Fruit fly (Drosophila melanogaster) whole organism, embryonic: ENCODE measurements around the gene Atg13.
A peak's percentile ranks its signal among the peaks of the same experiment; 100 is the strongest.

ENCODE experiments used
- B-H1 ChIP-seq: fragments of 200-800 bp; sonication (Bioruptor generic); IDR thresholded peaks from 3 replicates; pipeline ENCODE4 v1.3.6; 2022; ENCODE audit warnings: missing biosample characterization, missing genetic modification characterization
- Bgb ChIP-seq: fragments of 200-800 bp; sonication (Bioruptor generic); IDR thresholded peaks from 2 replicates; pipeline ENCODE4 v1.3.6; 2022; ENCODE audit warnings: missing biosample characterization, missing genetic modification characterization; ENCODE audit not compliant: partially characterized antibody
- Bteb2 ChIP-seq: fragments of 200-800 bp; sonication (Bioruptor generic); optimal IDR thresholded peaks from 2 replicates; lab custom pipeline; 2016; ENCODE audit warnings: missing biosample characterization, missing genetic modification characterization
- CG10274 ChIP-seq: fragments of 200-800 bp; sonication (Bioruptor generic); optimal IDR thresholded peaks from 3 replicates; lab custom pipeline; 2017; ENCODE audit warnings: missing biosample characterization, mild to moderate bottlenecking, missing genetic modification characterization
- CG11085 ChIP-seq: fragments of 200-800 bp; sonication (Bioruptor generic); IDR thresholded peaks from 2 replicates; pipeline ENCODE4 v1.3.6; 2022; ENCODE audit warnings: missing biosample characterization, missing genetic modification characterization
- CG12155 ChIP-seq: fragments of 200-800 bp; sonication (Bioruptor generic); optimal IDR thresholded peaks from 3 replicates; lab custom pipeline; 2016; ENCODE audit warnings: missing biosample characterization, missing genetic modification characterization
- CG12744 ChIP-seq: fragments of 200-800 bp; sonication (Bioruptor generic); optimal IDR thresholded peaks from 2 replicates; lab custom pipeline; 2016; ENCODE audit warnings: missing biosample characterization, missing genetic modification characterization
- CG15479 ChIP-seq: fragments of 200-800 bp; sonication (Bioruptor generic); optimal IDR thresholded peaks from 3 replicates; lab custom pipeline; 2019; ENCODE audit warnings: missing biosample characterization, mild to moderate bottlenecking, missing genetic modification characterization, moderate library complexity
- CG17359 ChIP-seq: fragments of 200-800 bp; sonication (Bioruptor generic); optimal IDR thresholded peaks from 3 replicates; lab custom pipeline; 2018; ENCODE audit warnings: missing biosample characterization, mild to moderate bottlenecking, missing genetic modification characterization, moderate library complexity
- CG17361 ChIP-seq: fragments of 200-800 bp; sonication (Bioruptor generic); IDR thresholded peaks from 3 replicates; pipeline ENCODE4 v1.3.6; 2022; ENCODE audit warnings: missing biosample characterization, missing genetic modification characterization
- CG30020 ChIP-seq: fragments of 200-800 bp; optimal IDR thresholded peaks from 2 replicates; lab custom pipeline; 2019; ENCODE audit warnings: missing biosample characterization, mild to moderate bottlenecking, missing genetic modification characterization, moderate library complexity
- CG32772 ChIP-seq: fragments of 200-800 bp; sonication (Bioruptor generic); IDR thresholded peaks from 2 replicates; pipeline ENCODE4 v1.3.6; 2022; ENCODE audit warnings: missing biosample characterization, missing genetic modification characterization
- CG3281 ChIP-seq: fragments of 200-800 bp; sonication (Bioruptor generic); optimal IDR thresholded peaks from 3 replicates; lab custom pipeline; 2017; ENCODE audit warnings: missing biosample characterization, mild to moderate bottlenecking, missing genetic modification characterization
- CG33213 ChIP-seq: fragments of 200-800 bp; sonication (Bioruptor generic); optimal IDR thresholded peaks from 3 replicates; lab custom pipeline; 2016; ENCODE audit warnings: missing biosample characterization, missing genetic modification characterization
- CG4707 ChIP-seq: fragments of 200-800 bp; sonication (Bioruptor generic); optimal IDR thresholded peaks from 2 replicates; lab custom pipeline; 2018; ENCODE audit warnings: missing biosample characterization, mild to moderate bottlenecking, missing genetic modification characterization, moderate library complexity
- CG4730 ChIP-seq: fragments of 200-800 bp; sonication (Bioruptor generic); IDR thresholded peaks from 2 replicates; pipeline ENCODE4 v1.3.6; 2022; ENCODE audit warnings: missing biosample characterization, missing genetic modification characterization
- CG6683 ChIP-seq: fragments of 200-800 bp; sonication (Bioruptor generic); optimal IDR thresholded peaks from 2 replicates; lab custom pipeline; 2017; ENCODE audit warnings: missing biosample characterization, mild to moderate bottlenecking, missing genetic modification characterization, missing genetic modification reagents
- CG6689 ChIP-seq: fragments of 200-800 bp; sonication (Bioruptor generic); IDR thresholded peaks from 2 replicates; pipeline ENCODE4 v1.3.6; 2022; ENCODE audit warnings: missing biosample characterization, missing genetic modification characterization
- CG7987 ChIP-seq: fragments of 200-800 bp; sonication (Bioruptor generic); optimal IDR thresholded peaks from 2 replicates; lab custom pipeline; 2018; ENCODE audit warnings: missing biosample characterization, mild to moderate bottlenecking, missing genetic modification characterization, moderate library complexity
- CG8281 ChIP-seq: fragments of 200-800 bp; sonication (Bioruptor generic); optimal IDR thresholded peaks from 2 replicates; lab custom pipeline; 2018; ENCODE audit warnings: missing biosample characterization, mild to moderate bottlenecking, missing genetic modification characterization, moderate library complexity
- CG9437 ChIP-seq: fragments of 200-800 bp; sonication (Bioruptor generic); optimal IDR thresholded peaks from 2 replicates; lab custom pipeline; 2018; ENCODE audit warnings: missing biosample characterization, mild to moderate bottlenecking, missing genetic modification characterization
- CG9817 ChIP-seq: fragments of 200-800 bp; sonication (Bioruptor generic); optimal IDR thresholded peaks from 2 replicates; lab custom pipeline; 2018; ENCODE audit warnings: missing biosample characterization, mild to moderate bottlenecking, missing genetic modification characterization, moderate library complexity
- D19A ChIP-seq: fragments of 200-800 bp; optimal IDR thresholded peaks from 3 replicates; lab custom pipeline; 2019; ENCODE audit warnings: missing biosample characterization, mild to moderate bottlenecking, missing genetic modification characterization, moderate library complexity
- Ets97D ChIP-seq: fragments of 200-800 bp; sonication (Bioruptor generic); optimal IDR thresholded peaks from 3 replicates; lab custom pipeline; 2016; ENCODE audit warnings: missing biosample characterization, missing genetic modification characterization
- H2.0 ChIP-seq: fragments of 200-800 bp; sonication (Bioruptor generic); IDR thresholded peaks from 2 replicates; pipeline ENCODE4 v1.3.6; 2022; ENCODE audit warnings: missing biosample characterization, missing genetic modification characterization
- HLH4C ChIP-seq: fragments of 200-800 bp; sonication (Bioruptor generic); IDR thresholded peaks from 3 replicates; pipeline ENCODE4 v1.3.6; 2022; ENCODE audit warnings: missing biosample characterization, missing genetic modification characterization; ENCODE audit not compliant: partially characterized antibody
- MBD-R2 ChIP-seq: fragments of 200-800 bp; sonication (Bioruptor generic); IDR thresholded peaks from 2 replicates; pipeline ENCODE4 v1.3.6; 2022; ENCODE audit warnings: missing biosample characterization, missing genetic modification characterization
- MESR4 ChIP-seq: fragments of 200-800 bp; sonication (Bioruptor generic); optimal IDR thresholded peaks from 2 replicates; lab custom pipeline; 2018; ENCODE audit warnings: missing biosample characterization, mild to moderate bottlenecking, missing genetic modification characterization, moderate library complexity
- Mad ChIP-seq: fragments of 200-800 bp; sonication (Bioruptor generic); optimal IDR thresholded peaks from 2 replicates; lab custom pipeline; 2016; ENCODE audit warnings: missing biosample characterization, missing genetic modification characterization
- NfI ChIP-seq: fragments of 200-800 bp; sonication (Bioruptor generic); optimal IDR thresholded peaks from 3 replicates; lab custom pipeline; 2018; ENCODE audit warnings: missing biosample characterization, mild to moderate bottlenecking, missing genetic modification characterization, moderate library complexity
- PHDP ChIP-seq: fragments of 200-800 bp; sonication (Bioruptor generic); optimal IDR thresholded peaks from 3 replicates; lab custom pipeline; 2018; ENCODE audit warnings: missing biosample characterization, mild to moderate bottlenecking, missing genetic modification characterization, moderate library complexity
- Side ChIP-seq: fragments of 200-800 bp; sonication (Bioruptor generic); optimal IDR thresholded peaks from 2 replicates; lab custom pipeline; 2016; ENCODE audit warnings: missing biosample characterization, missing genetic modification characterization
- Stat92E ChIP-seq, 3 experiments: fragments of >200 bp in 2 of 3; fragments of 200-800 bp in 1 of 3; sonication (Bioruptor generic) in 1 of 3; optimal IDR thresholded peaks; 2 replicates each; lab custom pipeline; 2017 to 2019; ENCODE audit warnings: missing biosample characterization in 3 of 3, missing genetic modification characterization in 3 of 3, mild to moderate bottlenecking in 1 of 3, moderate library complexity in 1 of 3
- Trl ChIP-seq, 3 experiments: fragments of >200 bp in 2 of 3; fragments of 200-800 bp in 1 of 3; sonication (Bioruptor generic) in 1 of 3; optimal IDR thresholded peaks; 2 replicates in 1 of 3; 3 replicates in 2 of 3; lab custom pipeline; 2016 to 2017; ENCODE audit warnings: missing biosample characterization in 1 of 3, missing genetic modification characterization in 1 of 3
- Usf ChIP-seq: fragments of 200-800 bp; sonication (Bioruptor generic); optimal IDR thresholded peaks from 2 replicates; lab custom pipeline; 2017; ENCODE audit warnings: missing genotype, missing biosample characterization, missing genetic modification characterization
- ap ChIP-seq: fragments of 200-800 bp; sonication (Bioruptor generic); IDR thresholded peaks from 2 replicates; pipeline ENCODE4 v1.3.6; 2022; ENCODE audit warnings: missing biosample characterization, missing genetic modification characterization
- cas ChIP-seq: fragments of 200-800 bp; sonication (Bioruptor generic); IDR thresholded peaks from 2 replicates; pipeline ENCODE4 v1.3.6; 2022; ENCODE audit warnings: missing biosample characterization, missing genetic modification characterization
- caup ChIP-seq: fragments of 200-800 bp; sonication (Bioruptor generic); optimal IDR thresholded peaks from 3 replicates; lab custom pipeline; 2017; ENCODE audit warnings: missing biosample characterization, mild to moderate bottlenecking, missing genetic modification characterization, moderate library complexity; ENCODE audit not compliant: severe bottlenecking
- chm ChIP-seq: fragments of 200-800 bp; sonication (Bioruptor generic); IDR thresholded peaks from 2 replicates; pipeline ENCODE4 v1.3.6; 2022; ENCODE audit warnings: missing biosample characterization, missing genetic modification characterization
- crc ChIP-seq: fragments of 200-800 bp; sonication (Bioruptor generic); optimal IDR thresholded peaks from 2 replicates; lab custom pipeline; 2016; ENCODE audit warnings: missing biosample characterization, missing genetic modification characterization
- kay ChIP-seq: fragments of 200-800 bp; sonication (Bioruptor generic); optimal IDR thresholded peaks from 2 replicates; lab custom pipeline; 2016; ENCODE audit warnings: missing biosample characterization, missing genetic modification characterization
- lab ChIP-seq: fragments of 200-800 bp; sonication (Bioruptor generic); optimal IDR thresholded peaks from 3 replicates; lab custom pipeline; 2017; ENCODE audit warnings: missing biosample characterization, missing genetic modification characterization, mild to moderate bottlenecking, moderate library complexity, missing genetic modification reagents
- pho ChIP-seq: fragments of 200-800 bp; sonication (Bioruptor generic); optimal IDR thresholded peaks from 2 replicates; lab custom pipeline; 2016; ENCODE audit warnings: missing biosample characterization, missing genetic modification characterization
- pita ChIP-seq: fragments of 200-800 bp; sonication (Bioruptor generic); optimal IDR thresholded peaks from 2 replicates; lab custom pipeline; 2017; ENCODE audit warnings: missing biosample characterization, mild to moderate bottlenecking, missing genetic modification characterization
- sc ChIP-seq, 3 experiments: fragments of >200 bp in 2 of 3; fragments of 200-800 bp in 1 of 3; sonication (Bioruptor generic) in 1 of 3; optimal IDR thresholded peaks; 2 replicates in 2 of 3; 3 replicates in 1 of 3; lab custom pipeline; 2017; ENCODE audit warnings: mild to moderate bottlenecking in 1 of 3, missing biosample characterization in 1 of 3, missing genetic modification characterization in 1 of 3, missing genetic modification reagents in 1 of 3
- seq ChIP-seq: fragments of 200-800 bp; sonication (Bioruptor generic); IDR thresholded peaks from 2 replicates; pipeline ENCODE4 v1.3.6; 2022; ENCODE audit warnings: missing biosample characterization, missing genetic modification characterization
- tup ChIP-seq: fragments of 200-800 bp; sonication (Bioruptor generic); optimal IDR thresholded peaks from 2 replicates; lab custom pipeline; 2016; ENCODE audit warnings: missing biosample characterization, mild to moderate bottlenecking, missing genetic modification characterization, moderate library complexity
- wor ChIP-seq: fragments of 200-800 bp; sonication (Bioruptor generic); IDR thresholded peaks from 2 replicates; pipeline ENCODE4 v1.3.6; 2022; ENCODE audit warnings: missing biosample characterization, missing genetic modification characterization
- zfh1 ChIP-seq: fragments of 200-800 bp; sonication (Bioruptor generic); IDR thresholded peaks from 3 replicates; pipeline ENCODE4 v1.3.6; 2022; ENCODE audit warnings: missing biosample characterization, missing genetic modification characterization

The Atg13 gene

dm6 chr3R:8355579-8355978 lies 6.0 kb downstream of the Atg13 start (continued):
- peak; percentile 92 for TF ChIP-seq H2.0
- peak; percentile 81 for TF ChIP-seq wor (GFP tag; lab: Robert Waterston, UW)
- TF ChIP-seq chm (GFP tag; lab: Robert Waterston, UW), result peak; percentile 93
- TF ChIP-seq Ets97D (GFP tag; lab: Kevin White, UChicago), result peak; percentile 82
- TF ChIP-seq tup, result peak; percentile 87
- peak; percentile 96 for TF ChIP-seq CG17359 (tag; lab: Kevin White, UChicago)
- TF ChIP-seq CG4707 (GFP tag; lab: Kevin White, UChicago), result peak; percentile 79
- TF ChIP-seq CG33213 (GFP tag; lab: Kevin White, UChicago), result peak; percentile 96
- TF ChIP-seq CG4730 (GFP tag; lab: Robert Waterston, UW), result peak; percentile 90
- peak; percentile 90 for TF ChIP-seq cas
- TF ChIP-seq CG12744, result peak; percentile 94
- peak; percentile 96 for TF ChIP-seq CG9817 (tag; lab: Kevin White, UChicago)
- peak; percentile 51 for TF ChIP-seq Usf (GFP tag; lab: Kevin White, UChicago)
- TF ChIP-seq Stat92E (GFP tag; optimal IDR thresholded peaks at IDR 0.05; lab: Kevin White, UChicago), result no peak
- TF ChIP-seq CG11085 (GFP tag; lab: Robert Waterston, UW), result peak; percentile 93
- no peak for TF ChIP-seq HLH4C
- no peak for TF ChIP-seq Trl (optimal IDR thresholded peaks at IDR 0.05; lab: Kevin White, UChicago)
- TF ChIP-seq Trl (GFP tag; optimal IDR thresholded peaks at IDR 0.05; lab: Kevin White, UChicago), result peak; percentile 97
- peak; percentile 96 for TF ChIP-seq kay
- peak; percentile 92 for TF ChIP-seq B-H1 (GFP tag; lab: Robert Waterston, UW)
- peak; percentile 98 for TF ChIP-seq lab
- peak; percentile 83 for TF ChIP-seq CG17361 (GFP tag; lab: Robert Waterston, UW)
- peak; percentile 87 for TF ChIP-seq ap
- TF ChIP-seq CG32772 (GFP tag; lab: Robert Waterston, UW), result peak; percentile 93
- TF ChIP-seq CG15479 (GFP tag; lab: Kevin White, UChicago), result no peak
- peak; percentile 77 for TF ChIP-seq CG10274 (GFP tag; lab: Kevin White, UChicago)
- peak; percentile 95 for TF ChIP-seq seq
- peak; percentile 82 for TF ChIP-seq D19A (tag; lab: Kevin White, UChicago)
- no peak for TF ChIP-seq sc (optimal IDR thresholded peaks at IDR 0.05; lab: Kevin White, UChicago)
- peak; percentile 69 for TF ChIP-seq sc (GFP tag; optimal IDR thresholded peaks at IDR 0.05; lab: Kevin White, UChicago)
- no peak for TF ChIP-seq Bgb
- peak; percentile 94 for TF ChIP-seq CG6689 (GFP tag; lab: Robert Waterston, UW)
- peak; percentile 90 for TF ChIP-seq CG6683
- peak; percentile 80 for TF ChIP-seq CG8281 (tag; lab: Kevin White, UChicago)
- peak; percentile 86 for TF ChIP-seq Mad (GFP tag; lab: Kevin White, UChicago)
- TF ChIP-seq CG3281 (GFP tag; lab: Kevin White, UChicago), result peak; percentile 96
- TF ChIP-seq PHDP (tag; lab: Kevin White, UChicago), result peak; percentile 97
- peak; percentile 96 for TF ChIP-seq crc
- peak; percentile 95 for TF ChIP-seq Bteb2 (GFP tag; lab: Kevin White, UChicago)
- peak; percentile 84 for TF ChIP-seq CG9437
- peak; percentile 97 for TF ChIP-seq Side (GFP tag; lab: Kevin White, UChicago)
- TF ChIP-seq CG12155 (GFP tag; lab: Kevin White, UChicago), result peak; percentile 95
- TF ChIP-seq CG7987 (GFP tag; lab: Kevin White, UChicago), result peak; percentile 87
- peak; percentile 97 for TF ChIP-seq caup (GFP tag; lab: Kevin White, UChicago)
- peak; percentile 90 for TF ChIP-seq MBD-R2 (GFP tag; lab: Robert Waterston, UW)
- TF ChIP-seq zfh1 (GFP tag; lab: Robert Waterston, UW), result peak; percentile 93
- peak; percentile 98 for TF ChIP-seq pho (GFP tag; lab: Kevin White, UChicago)
- no peak for TF ChIP-seq pita
- TF ChIP-seq CG30020 (tag; lab: Kevin White, UChicago), result peak; percentile 17
- peak; percentile 96 for TF ChIP-seq NfI (GFP tag; lab: Kevin White, UChicago)
- peak; percentile 63 for TF ChIP-seq MESR4 (GFP tag; lab: Kevin White, UChicago)
